Worm (Caenorhabditis elegans) whole organism, late embryonic: ENCODE data around the gene T24E12.11.

ENCODE experiments used
- C38D4.7 ChIP-seq: fragments of 200-800 bp; sonication (Bioruptor generic); optimal IDR thresholded peaks from 2 replicates; lab custom pipeline; 2018; ENCODE audit warnings: mild to moderate bottlenecking, missing genetic modification characterization, moderate library complexity, missing compliant biosample characterization
- T23F11.4 ChIP-seq: fragments of 200-800 bp; sonication (Bioruptor generic); optimal IDR thresholded peaks from 2 replicates; lab custom pipeline; 2018; ENCODE audit warnings: mild to moderate bottlenecking, missing genetic modification characterization, missing compliant biosample characterization
- Y22D7AL.16 ChIP-seq: sonication (generic microtip); optimal IDR thresholded peaks from 2 replicates; lab custom pipeline; 2016; ENCODE audit warnings: missing genetic modification characterization, missing compliant biosample characterization
- ahr-1 ChIP-seq: sonication (generic microtip); optimal IDR thresholded peaks from 2 replicates; lab custom pipeline; 2016; ENCODE audit warnings: missing genetic modification characterization, missing compliant biosample characterization
- ama-1 ChIP-seq: fragments of 150-350 bp; optimal IDR thresholded peaks from 2 replicates; lab custom pipeline; 2014
- ceh-14 ChIP-seq: sonication (generic microtip); optimal IDR thresholded peaks from 2 replicates; lab custom pipeline; 2016; ENCODE audit warnings: missing genotype, missing genetic modification characterization, missing compliant biosample characterization
- ceh-18 ChIP-seq: sonication (generic microtip); optimal IDR thresholded peaks from 2 replicates; lab custom pipeline; 2016; ENCODE audit warnings: missing genetic modification characterization, missing compliant biosample characterization
- ceh-19 ChIP-seq: fragments of 200-800 bp; sonication (Bioruptor generic); optimal IDR thresholded peaks from 2 replicates; lab custom pipeline; 2018; ENCODE audit warnings: mild to moderate bottlenecking, missing genetic modification characterization, missing compliant biosample characterization
- ceh-24 ChIP-seq: sonication (generic microtip); optimal IDR thresholded peaks from 2 replicates; lab custom pipeline; 2016; ENCODE audit warnings: mild to moderate bottlenecking, missing genetic modification characterization, missing compliant biosample characterization
- ceh-34 ChIP-seq: sonication (generic microtip); optimal IDR thresholded peaks from 2 replicates; lab custom pipeline; 2016; ENCODE audit warnings: mild to moderate bottlenecking, missing genetic modification characterization, missing compliant biosample characterization
- ceh-48 ChIP-seq: sonication (generic microtip); optimal IDR thresholded peaks from 2 replicates; lab custom pipeline; 2016; ENCODE audit warnings: missing genetic modification characterization, inconsistent platforms, missing compliant biosample characterization
- ceh-9 ChIP-seq: sonication (generic microtip); optimal IDR thresholded peaks from 2 replicates; lab custom pipeline; 2016; ENCODE audit warnings: mild to moderate bottlenecking, missing genetic modification characterization, inconsistent platforms, missing compliant biosample characterization
- che-1 ChIP-seq: sonication (generic microtip); optimal IDR thresholded peaks from 2 replicates; lab custom pipeline; 2016; ENCODE audit warnings: mild to moderate bottlenecking, missing genetic modification characterization, missing compliant biosample characterization
- dmd-4 ChIP-seq: sonication (generic microtip); optimal IDR thresholded peaks from 2 replicates; lab custom pipeline; 2016; ENCODE audit warnings: borderline replicate concordance, missing genetic modification characterization, missing compliant biosample characterization
- elt-4 ChIP-seq: sonication (generic microtip); optimal IDR thresholded peaks from 2 replicates; lab custom pipeline; 2016; ENCODE audit warnings: missing genetic modification characterization, missing compliant biosample characterization
- ets-4 ChIP-seq: sonication (generic microtip); optimal IDR thresholded peaks from 2 replicates; lab custom pipeline; 2016; ENCODE audit warnings: missing genetic modification characterization, missing compliant biosample characterization
- fkh-10 ChIP-seq: fragments of 150-350 bp; optimal IDR thresholded peaks from 2 replicates; lab custom pipeline; 2014; ENCODE audit warnings: missing biosample characterization, missing genetic modification reagents, missing genetic modification characterization
- fkh-6 ChIP-seq: sonication (generic microtip); optimal IDR thresholded peaks from 2 replicates; lab custom pipeline; 2016; ENCODE audit warnings: missing genetic modification characterization, missing compliant biosample characterization
- gmeb-2 ChIP-seq: sonication (generic microtip); optimal IDR thresholded peaks from 2 replicates; lab custom pipeline; 2016; ENCODE audit warnings: missing genetic modification characterization, inconsistent platforms, missing compliant biosample characterization
- hlh-6 ChIP-seq: sonication (generic microtip); optimal IDR thresholded peaks from 2 replicates; lab custom pipeline; 2016; ENCODE audit warnings: missing genotype, missing genetic modification characterization, missing compliant biosample characterization
- hlh-8 ChIP-seq: sonication (generic microtip); optimal IDR thresholded peaks from 2 replicates; lab custom pipeline; 2016; ENCODE audit warnings: missing genotype, missing genetic modification characterization, missing compliant biosample characterization
- lim-6 ChIP-seq: sonication (generic microtip); optimal IDR thresholded peaks from 2 replicates; lab custom pipeline; 2016; ENCODE audit warnings: missing genetic modification characterization, missing compliant biosample characterization
- madf-2 ChIP-seq: sonication (generic microtip); optimal IDR thresholded peaks from 2 replicates; lab custom pipeline; 2017; ENCODE audit warnings: missing genetic modification characterization, missing compliant biosample characterization
- nhr-11 ChIP-seq: fragments of 150-350 bp; optimal IDR thresholded peaks from 2 replicates; lab custom pipeline; 2014; ENCODE audit warnings: missing biosample characterization, missing genetic modification characterization
- nhr-232 ChIP-seq: sonication (generic microtip); optimal IDR thresholded peaks from 2 replicates; lab custom pipeline; 2016; ENCODE audit warnings: missing genetic modification characterization, missing compliant biosample characterization
- odd-2 ChIP-seq: sonication (generic microtip); optimal IDR thresholded peaks from 2 replicates; lab custom pipeline; 2017; ENCODE audit warnings: antibody characterized with exemption, mild to moderate bottlenecking, missing genetic modification characterization, missing compliant biosample characterization
- pax-1 ChIP-seq: fragments of 150-350 bp; optimal IDR thresholded peaks from 2 replicates; lab custom pipeline; 2014; ENCODE audit warnings: missing biosample characterization, missing genetic modification characterization
- pha-2 ChIP-seq: sonication (generic microtip); optimal IDR thresholded peaks from 2 replicates; lab custom pipeline; 2017; ENCODE audit warnings: mild to moderate bottlenecking, missing genetic modification characterization, missing compliant biosample characterization
- pqm-1 ChIP-seq: sonication (generic microtip); optimal IDR thresholded peaks from 2 replicates; lab custom pipeline; 2016; ENCODE audit warnings: missing genetic modification characterization, missing compliant biosample characterization
- ref-2 ChIP-seq: sonication (generic microtip); optimal IDR thresholded peaks from 2 replicates; lab custom pipeline; 2016; ENCODE audit warnings: missing genetic modification characterization, missing compliant biosample characterization
- rnt-1 ChIP-seq: sonication (generic microtip); optimal IDR thresholded peaks from 2 replicates; lab custom pipeline; 2016; ENCODE audit warnings: missing genetic modification characterization, missing compliant biosample characterization
- sdc-2 ChIP-seq: sonication (generic microtip); optimal IDR thresholded peaks from 2 replicates; lab custom pipeline; 2016; ENCODE audit warnings: missing genotype, missing genetic modification characterization, missing compliant biosample characterization
- sox-2 ChIP-seq: fragments of 200-800 bp; sonication (Bioruptor generic); IDR thresholded peaks from 2 replicates; pipeline ENCODE4 v1.3.6; 2022; ENCODE audit warnings: missing genetic modification reagents, missing genetic modification characterization, missing compliant biosample characterization
- sox-4 ChIP-seq: sonication (generic microtip); optimal IDR thresholded peaks from 2 replicates; lab custom pipeline; 2017; ENCODE audit warnings: mild to moderate bottlenecking, missing genetic modification characterization, inconsistent platforms, missing compliant biosample characterization
- tbx-2 ChIP-seq: sonication (generic microtip); optimal IDR thresholded peaks from 2 replicates; lab custom pipeline; 2016; ENCODE audit warnings: missing genetic modification characterization, missing compliant biosample characterization
- tbx-7 ChIP-seq: sonication (generic microtip); optimal IDR thresholded peaks from 2 replicates; lab custom pipeline; 2016; ENCODE audit warnings: missing genotype, missing genetic modification characterization, missing compliant biosample characterization
- unc-42 ChIP-seq: sonication (generic microtip); optimal IDR thresholded peaks from 2 replicates; lab custom pipeline; 2016; ENCODE audit warnings: missing genotype, missing genetic modification characterization, missing compliant biosample characterization
- unc-86 ChIP-seq: sonication (generic microtip); optimal IDR thresholded peaks from 2 replicates; lab custom pipeline; 2016; ENCODE audit warnings: missing genetic modification characterization, missing compliant biosample characterization
- ztf-16 ChIP-seq: sonication (generic microtip); optimal IDR thresholded peaks from 2 replicates; lab custom pipeline; 2017; ENCODE audit warnings: missing genetic modification characterization, missing compliant biosample characterization

T24E12.11 gene

ce11 chrII:3748719-3749118, 30.6 kb downstream of the T24E12.11 start, which contains the start of gene fbxb-90:
Gene fbxb-90, minus strand, starts transcription at chrII:3748819.
- no peak for TF ChIP-seq rnt-1
- no peak for TF ChIP-seq ceh-48 (tag; lab: Kevin White, UChicago)
- no peak for TF ChIP-seq sox-4
- TF ChIP-seq Y22D7AL.16 = no peak
- no peak for TF ChIP-seq fkh-6 (tag; lab: Kevin White, UChicago)
- no peak for TF ChIP-seq nhr-11 (tag; lab: Kevin White, UChicago)
- no peak for TF ChIP-seq hlh-8
- TF ChIP-seq dmd-4 (tag; lab: Kevin White, UChicago) = no peak
- TF ChIP-seq sdc-2 (tag; lab: Kevin White, UChicago) = no peak
- no peak for TF ChIP-seq pqm-1 (tag; lab: Kevin White, UChicago)
- no peak for TF ChIP-seq unc-42 (tag; lab: Kevin White, UChicago)
- no peak for TF ChIP-seq nhr-232
- TF ChIP-seq, all 69 proteins: peak for 0

- no peak for TF ChIP-seq ceh-19 (GFP tag; lab: Kevin White, UChicago)
- no peak for TF ChIP-seq ceh-34
- no peak for TF ChIP-seq ceh-14 (tag; lab: Kevin White, UChicago)
- no peak for TF ChIP-seq Y22D7AL.16
- no peak for TF ChIP-seq rnt-1
- TF ChIP-seq lim-6 = no peak
- TF ChIP-seq C38D4.7 = no peak
- TF ChIP-seq tbx-2 (tag; lab: Kevin White, UChicago) = no peak
- TF ChIP-seq fkh-10 (GFP tag; lab: Kevin White, UChicago) = no peak
- no peak for TF ChIP-seq pha-2 (tag; lab: Kevin White, UChicago)
- TF ChIP-seq ceh-9 (tag; lab: Kevin White, UChicago) = no peak
- no peak for TF ChIP-seq unc-86
- no peak for TF ChIP-seq pax-1 (tag; lab: Kevin White, UChicago)
- no peak for TF ChIP-seq gmeb-2
- TF ChIP-seq T23F11.4 = no peak
- no peak for TF ChIP-seq odd-2 (tag; lab: Kevin White, UChicago)
- TF ChIP-seq ref-2 (tag; lab: Kevin White, UChicago) = no peak
- no peak for TF ChIP-seq tbx-7 (tag; lab: Kevin White, UChicago)
Observed at ce11 chrII:3747405-3747804, 32.0 kb downstream of the T24E12.11 start, which contains the start of gene fbxb-92. Gene fbxb-92, minus strand, starts transcription at chrII:3747505.

- no peak for TF ChIP-seq hlh-6
- no peak for TF ChIP-seq ceh-19 (GFP tag; lab: Kevin White, UChicago)
- no peak for TF ChIP-seq ahr-1 (tag; lab: Kevin White, UChicago)
- no peak for TF ChIP-seq ref-2 (tag; lab: Kevin White, UChicago)
- TF ChIP-seq pax-1 (tag; lab: Kevin White, UChicago) = no peak
- no peak for TF ChIP-seq ceh-24 (tag; lab: Kevin White, UChicago)
Observed at ce11 chrII:3743684-3744200, 35.6 kb downstream of the T24E12.11 start, which contains the start of gene nta-1. Gene nta-1, minus strand, starts transcription at chrII:3743814.

- no peak for TF ChIP-seq ama-1 (lab: Kevin White, UChicago)
- TF ChIP-seq ets-4 (tag; lab: Kevin White, UChicago) = no peak
- no peak for TF ChIP-seq madf-2 (tag; lab: Kevin White, UChicago)
- no peak for TF ChIP-seq hlh-8
- no peak for TF ChIP-seq ahr-1 (tag; lab: Kevin White, UChicago)
- no peak for TF ChIP-seq che-1 (tag; lab: Kevin White, UChicago)
- no peak for TF ChIP-seq dmd-4 (tag; lab: Kevin White, UChicago)
- no peak for TF ChIP-seq elt-4 (tag; lab: Kevin White, UChicago)
- TF ChIP-seq lim-6 = no peak
- TF ChIP-seq nhr-11 (tag; lab: Kevin White, UChicago) = no peak
- TF ChIP-seq ceh-34 = no peak
- no peak for TF ChIP-seq sox-2
- no peak for TF ChIP-seq ztf-16 (tag; lab: Kevin White, UChicago)
- TF ChIP-seq ceh-18 (tag; lab: Kevin White, UChicago) = no peak
Observed at ce11 chrII:3741584-3741983, 37.8 kb downstream of the T24E12.11 start, which contains the start of gene F12E12.1. Gene F12E12.1, plus strand, starts transcription at chrII:3741884.
